Fruit fly (Drosophila melanogaster): ENCODE data around the gene msl-2.
A peak's percentile ranks its signal among the peaks of the same experiment; 100 is the strongest.

Gene msl-2

DNA sequence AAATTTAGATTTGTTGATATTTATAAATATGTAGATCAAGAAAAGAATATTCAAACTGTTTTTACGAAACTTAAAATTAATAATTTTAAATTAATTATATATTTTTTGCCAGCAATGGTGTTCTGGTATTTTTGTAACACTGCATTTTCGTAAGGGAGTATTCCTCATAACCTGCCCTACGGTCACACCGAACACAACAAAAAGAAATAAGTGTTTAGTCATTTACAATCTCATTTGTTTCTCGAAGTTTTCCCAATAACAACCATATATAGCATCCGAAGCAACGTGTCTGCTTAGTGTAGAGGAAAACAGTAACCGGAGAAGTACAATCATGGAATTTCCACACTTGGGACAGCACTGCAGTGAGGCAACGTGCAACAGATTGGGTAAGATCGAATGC is 13.6 kb downstream of the msl-2 start, which contains the start of gene CG12795:
TSS of gene CG12795 (plus strand) at position 181 of the 400 bp plus-strand sequence.
- TF ChIP-seq nom (GFP tag; optimal IDR thresholded peaks at IDR 0.05) = peak; percentile 5
- no peak for TF ChIP-seq ro (GFP tag; IDR thresholded peaks at IDR 0.05)
- peak; percentile 47; the same call in 1 of the 2 replicates for TF ChIP-seq MBD-R2 (GFP tag; IDR thresholded peaks at IDR 0.05)
- no peak for TF ChIP-seq CG14860 (GFP tag; IDR thresholded peaks at IDR 0.05; ENCODE audit: partially characterized antibody)
- no peak for TF ChIP-seq Hey (tag; optimal IDR thresholded peaks at IDR 0.05)
- TF ChIP-seq toy (GFP tag; IDR thresholded peaks at IDR 0.05) = no peak
- TF ChIP-seq CG14710 (tag; optimal IDR thresholded peaks at IDR 0.05) = peak; percentile 32
- no peak for TF ChIP-seq az2 (GFP tag; optimal IDR thresholded peaks at IDR 0.05)
- 0 out of 2 replicates have a peak, but pooled peaks have one; percentile 9 for TF ChIP-seq Scr (GFP tag; IDR thresholded peaks at IDR 0.05; ENCODE audit: partially characterized antibody)
- TF ChIP-seq CG10267 (tag; optimal IDR thresholded peaks at IDR 0.05) = peak; percentile 61
- no peak for TF ChIP-seq CG7556 (GFP tag; optimal IDR thresholded peaks at IDR 0.05)
- TF ChIP-seq pb (GFP tag; optimal IDR thresholded peaks at IDR 0.05) = no peak
- peak; percentile 16 for TF ChIP-seq phol (tag; optimal IDR thresholded peaks at IDR 0.05)
- peak; percentile 74 for TF ChIP-seq CG4617 (GFP tag; optimal IDR thresholded peaks at IDR 0.05; ENCODE audit: borderline replicate concordance)
- peak; percentile 29 for TF ChIP-seq trem (tag; optimal IDR thresholded peaks at IDR 0.05)
- no peak for TF ChIP-seq CG3065 (GFP tag; optimal IDR thresholded peaks at IDR 0.05)
- TF ChIP-seq YL-1 (GFP tag; optimal IDR thresholded peaks at IDR 0.05) = peak; percentile 58
- TF ChIP-seq CG2712 (tag; optimal IDR thresholded peaks at IDR 0.05) = peak; percentile 25
- peak; percentile 18; the same call in 1 of the 2 replicates for TF ChIP-seq CG13287 (GFP tag; IDR thresholded peaks at IDR 0.05; ENCODE audit: partially characterized antibody)
- TF ChIP-seq CG4707 (GFP tag; optimal IDR thresholded peaks at IDR 0.05) = no peak
- peak; percentile 72 for TF ChIP-seq gfzf (GFP tag; optimal IDR thresholded peaks at IDR 0.05)
- peak; percentile 83 for TF ChIP-seq MESR4 (GFP tag; optimal IDR thresholded peaks at IDR 0.05)
- TF ChIP-seq gt (GFP tag; IDR thresholded peaks at IDR 0.05) = no peak
- no peak for TF ChIP-seq CG7357 (GFP tag; IDR thresholded peaks at IDR 0.05)
- TF ChIP-seq CG3281 (GFP tag; optimal IDR thresholded peaks at IDR 0.05) = no peak
- peak; percentile 54 for TF ChIP-seq pzg (GFP tag; optimal IDR thresholded peaks at IDR 0.05)
- no peak for TF ChIP-seq CG31388 (GFP tag; optimal IDR thresholded peaks at IDR 0.05)
- peak; percentile 9 for TF ChIP-seq CG12659 (GFP tag; optimal IDR thresholded peaks at IDR 0.05)
- TF ChIP-seq stwl (tag; optimal IDR thresholded peaks at IDR 0.05) = peak; percentile 69
- no peak for TF ChIP-seq repo (GFP tag; optimal IDR thresholded peaks at IDR 0.05)
- peak; percentile 64 for TF ChIP-seq CG9797 (GFP tag; optimal IDR thresholded peaks at IDR 0.05)
- peak; percentile 12 for TF ChIP-seq Dp (GFP tag; optimal IDR thresholded peaks at IDR 0.05)
- no peak for TF ChIP-seq dpn (GFP tag; optimal IDR thresholded peaks at IDR 0.05)

DNA sequence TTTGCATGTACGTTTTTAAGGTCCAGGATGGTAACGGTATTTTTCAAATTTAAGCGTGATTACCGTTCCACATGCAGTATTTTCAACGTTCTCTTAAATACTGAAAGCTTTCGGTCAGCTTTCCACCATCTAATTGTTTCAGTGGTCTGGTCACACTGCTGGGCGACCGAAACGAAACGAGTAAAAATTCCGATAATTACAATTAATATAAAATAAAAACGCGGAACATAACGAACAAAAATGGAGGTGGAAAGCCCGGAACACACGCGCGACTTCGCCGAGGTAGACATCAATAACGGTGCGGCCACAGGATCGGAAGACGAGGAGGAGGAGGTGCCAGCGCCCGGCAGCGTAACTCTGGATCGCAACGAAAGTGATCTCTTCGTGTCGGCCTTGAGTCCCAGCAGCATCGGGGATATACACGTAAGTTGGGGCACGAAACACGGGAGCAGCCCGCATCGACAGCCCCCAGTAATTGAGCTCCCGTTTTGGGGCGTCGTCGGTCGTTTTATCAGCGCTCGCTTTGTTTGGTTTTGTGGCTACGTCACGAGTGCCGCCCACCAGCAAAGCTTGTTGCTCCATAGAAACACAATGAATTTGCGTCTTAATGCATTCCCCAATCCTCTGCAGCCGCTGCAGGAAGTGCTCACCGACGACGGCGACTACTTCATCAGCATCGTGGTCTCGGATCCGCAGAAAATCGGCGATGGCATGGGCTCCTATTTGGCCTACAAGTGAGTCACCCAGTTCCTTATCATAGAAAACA is 16.2 kb downstream of the msl-2 start, which contains the start of gene Snx1:
TSS of gene Snx1 (plus strand) at position 129 of the 766 bp plus-strand sequence.
- peak; percentile 61 for TF ChIP-seq CG9797 (GFP tag; optimal IDR thresholded peaks at IDR 0.05)
- TF ChIP-seq ewg (GFP tag; optimal IDR thresholded peaks at IDR 0.05) = no peak
- peak; percentile 97 for TF ChIP-seq sug (tag; optimal IDR thresholded peaks at IDR 0.05)
- TF ChIP-seq CG34422 (GFP tag; IDR thresholded peaks at IDR 0.05) = peak; percentile 47; the same call in 1 of the 3 replicates
- no peak for TF ChIP-seq CG17186 (GFP tag; optimal IDR thresholded peaks at IDR 0.05)
- peak; percentile 95 for TF ChIP-seq Myb (GFP tag; optimal IDR thresholded peaks at IDR 0.05)
- peak; percentile 53 for TF ChIP-seq exex (tag; optimal IDR thresholded peaks at IDR 0.05)
- TF ChIP-seq Pdp1 (GFP tag; optimal IDR thresholded peaks at IDR 0.05) = peak in 1 of 2 experiments; percentile 4
- peak; percentile 79 for TF ChIP-seq stwl (tag; optimal IDR thresholded peaks at IDR 0.05)
- TF ChIP-seq Dp (GFP tag; optimal IDR thresholded peaks at IDR 0.05) = peak; percentile 60
- TF ChIP-seq Lhr (GFP tag; optimal IDR thresholded peaks at IDR 0.05) = peak; percentile 20
- no peak for TF ChIP-seq Atf-2 (GFP tag; optimal IDR thresholded peaks at IDR 0.05)
- TF ChIP-seq gcm2 (GFP tag; optimal IDR thresholded peaks at IDR 0.05) = no peak
- TF ChIP-seq Lim3 (GFP tag; IDR thresholded peaks at IDR 0.05) = no peak
- peak; percentile 20; the same call in 1 of the 3 replicates for TF ChIP-seq CG34224 (GFP tag; IDR thresholded peaks at IDR 0.05; ENCODE audit: partially characterized antibody)
- peak; percentile 35 for TF ChIP-seq Abd-B (GFP tag; optimal IDR thresholded peaks at IDR 0.05)
- peak; percentile 35; the same call in 1 of the 2 replicates for TF ChIP-seq E2f2 (GFP tag; IDR thresholded peaks at IDR 0.05)
- peak; percentile 84 for TF ChIP-seq Deaf1 (tag; optimal IDR thresholded peaks at IDR 0.05)
- peak; percentile 54 for TF ChIP-seq MESR4 (GFP tag; optimal IDR thresholded peaks at IDR 0.05)
